Worm (Caenorhabditis elegans) whole organism, L2 larva: ENCODE measurements around the gene fbxa-39.

Source experiments
- R02D3.7 ChIP-seq: fragments of 150-350 bp; optimal IDR thresholded peaks from 2 replicates; lab custom pipeline; 2014; ENCODE audit warnings: missing biosample characterization, missing genetic modification characterization
- ZK546.5 ChIP-seq: sonication (generic microtip); optimal IDR thresholded peaks from 2 replicates; lab custom pipeline; 2017; ENCODE audit warnings: missing biosample characterization, missing genetic modification characterization
- aly-2 ChIP-seq: fragments of 150-350 bp; optimal IDR thresholded peaks from 2 replicates; lab custom pipeline; 2014; ENCODE audit warnings: missing biosample characterization, missing genetic modification characterization
- ama-1 ChIP-seq: fragments of 150-350 bp; optimal IDR thresholded peaks from 2 replicates; lab custom pipeline; 2018; ENCODE audit warnings: inconsistent platforms
- crh-2 ChIP-seq: sonication (generic microtip); optimal IDR thresholded peaks from 2 replicates; lab custom pipeline; 2017; ENCODE audit warnings: missing biosample characterization, missing genetic modification characterization
- dmd-4 ChIP-seq: sonication (generic microtip); optimal IDR thresholded peaks from 2 replicates; lab custom pipeline; 2017; ENCODE audit warnings: missing biosample characterization, missing genetic modification characterization
- egl-27 ChIP-seq: sonication (generic microtip); optimal IDR thresholded peaks from 3 replicates; lab custom pipeline; 2017; ENCODE audit warnings: missing biosample characterization, missing genetic modification reagents, missing genetic modification characterization
- mab-5 ChIP-seq: fragments of 150-350 bp; optimal IDR thresholded peaks from 2 replicates; lab custom pipeline; 2014; ENCODE audit warnings: missing biosample characterization, missing genetic modification characterization
- mdl-1 ChIP-seq, 2 experiments: fragments of 150-350 bp in 1 of 2; sonication (generic microtip) in 1 of 2; optimal IDR thresholded peaks; 2 replicates each; lab custom pipeline; 2017; ENCODE audit warnings: missing biosample characterization in 2 of 2, missing genetic modification characterization in 2 of 2
- nhr-12 ChIP-seq: fragments of 150-350 bp; optimal IDR thresholded peaks from 2 replicates; lab custom pipeline; 2014; ENCODE audit warnings: missing biosample characterization, missing genetic modification characterization
- nhr-25 ChIP-seq: fragments of 150-350 bp; sonication (generic microtip); optimal IDR thresholded peaks from 3 replicates; lab custom pipeline; 2014; ENCODE audit warnings: missing biosample characterization, missing genetic modification characterization
- sma-3 ChIP-seq: sonication (generic microtip); optimal IDR thresholded peaks from 2 replicates; lab custom pipeline; 2016; ENCODE audit warnings: missing genetic modification reagents, missing genetic modification characterization, missing compliant biosample characterization
- snpc-4 ChIP-seq: fragments of 150-350 bp; optimal IDR thresholded peaks from 2 replicates; lab custom pipeline; 2014; ENCODE audit warnings: missing biosample characterization, missing genetic modification characterization
- ztf-4 ChIP-seq: fragments of 150-350 bp; optimal IDR thresholded peaks from 2 replicates; lab custom pipeline; 2014; ENCODE audit warnings: missing biosample characterization, missing genetic modification characterization

ce11 chrIII:2232360-2232759 lies 40.5 kb upstream of the fbxa-39 start, which contains the start of gene fbxa-47:
- no peak for TF ChIP-seq R02D3.7 (tag; lab: Kevin White, UChicago)
- no peak for TF ChIP-seq sma-3 (GFP tag; lab: Kevin White, UChicago)
- TF ChIP-seq nhr-25 (tag; lab: Kevin White, UChicago) = no peak
- no peak for TF ChIP-seq ama-1 (lab: Kevin White, UChicago)
- TF ChIP-seq ztf-4 (tag; lab: Kevin White, UChicago) = no peak
- no peak for TF ChIP-seq nhr-12 (tag; lab: Kevin White, UChicago)
- no peak for TF ChIP-seq egl-27 (tag; lab: Kevin White, UChicago)
- TF ChIP-seq snpc-4 (tag; lab: Kevin White, UChicago) = no peak
- TF ChIP-seq aly-2 (tag; lab: Kevin White, UChicago) = no peak
- TF ChIP-seq dmd-4 (tag; lab: Kevin White, UChicago) = no peak
- no peak for TF ChIP-seq mab-5
- TF ChIP-seq ZK546.5 = no peak
- no peak for TF ChIP-seq mdl-1 (tag; optimal IDR thresholded peaks at IDR 0.05; lab: Kevin White, UChicago)
- no peak for TF ChIP-seq crh-2 (tag; lab: Kevin White, UChicago)
